Worm (Caenorhabditis elegans) whole organism, young adult: ENCODE data around the gene srx-17.

Experiments
- C17E4.6 ChIP-seq: fragments of 200-800 bp; sonication (Bioruptor generic); IDR thresholded peaks from 2 replicates; pipeline ENCODE4 v1.3.6; 2022; ENCODE audit warnings: missing genetic modification reagents, missing genetic modification characterization, missing compliant biosample characterization
- ceh-79 ChIP-seq: sonication (generic microtip); optimal IDR thresholded peaks from 2 replicates; lab custom pipeline; 2017; ENCODE audit warnings: mild to moderate bottlenecking, missing genetic modification characterization, missing compliant biosample characterization
- hlh-26 ChIP-seq: fragments of 200-800 bp; sonication (Bioruptor generic); conservative IDR thresholded peaks from 2 replicates; pipeline ENCODE4 v1.3.6; 2022; ENCODE audit warnings: missing genetic modification reagents, missing genetic modification characterization, missing compliant biosample characterization
- lsy-27 ChIP-seq: sonication (generic microtip); optimal IDR thresholded peaks from 2 replicates; lab custom pipeline; 2017; ENCODE audit warnings: missing genetic modification characterization, mild to moderate bottlenecking, missing compliant biosample characterization, antibody characterized with exemption, missing genotype, borderline replicate concordance; ENCODE audit not compliant: insufficient read depth
- nfya-1 ChIP-seq: sonication (generic microtip); optimal IDR thresholded peaks from 2 replicates; lab custom pipeline; 2017; ENCODE audit warnings: antibody characterized with exemption, missing compliant biosample characterization, missing genetic modification characterization, borderline replicate concordance; ENCODE audit not compliant: insufficient read depth
- rec-8 ChIP-seq, 2 experiments: sonication (generic microtip); optimal IDR thresholded peaks; 2 replicates each; lab custom pipeline; 2016; ENCODE audit warnings: mild to moderate bottlenecking in 2 of 2, missing genetic modification characterization in 2 of 2, missing genetic modification reagents in 2 of 2, missing genotype in 2 of 2, missing biosample characterization in 1 of 2, missing compliant biosample characterization in 1 of 2, moderate library complexity in 1 of 2
- snpc-1.3 ChIP-seq: sonication (generic microtip); optimal IDR thresholded peaks from 2 replicates; lab custom pipeline; 2017; ENCODE audit warnings: missing genetic modification characterization, mild to moderate bottlenecking, missing compliant biosample characterization, antibody characterized with exemption, moderate library complexity, missing genotype, missing genetic modification reagents; ENCODE audit not compliant: insufficient read depth
- somi-1 ChIP-seq: fragments of 200-800 bp; sonication (Bioruptor generic); optimal IDR thresholded peaks from 2 replicates; lab custom pipeline; 2018; ENCODE audit warnings: mild to moderate bottlenecking, missing genetic modification characterization, missing compliant biosample characterization
- unc-130 ChIP-seq: sonication (generic microtip); optimal IDR thresholded peaks from 2 replicates; lab custom pipeline; 2016; ENCODE audit warnings: missing genetic modification reagents, missing genetic modification characterization, missing compliant biosample characterization
- ztf-25 ChIP-seq: fragments of 200-800 bp; sonication (Bioruptor generic); IDR thresholded peaks from 2 replicates; pipeline ENCODE4 v1.3.6; 2022; ENCODE audit warnings: missing genetic modification reagents, missing genetic modification characterization, missing compliant biosample characterization

ce11 chrV:13873323-13873722, 32.3 kb downstream of the srx-17 start:
- no peak for TF ChIP-seq unc-130
- no peak for TF ChIP-seq ceh-79 (tag; lab: Kevin White, UChicago)
- no peak for TF ChIP-seq C17E4.6 (GFP tag; lab: Robert Waterston, UW)
- no peak for TF ChIP-seq ztf-25
- TF ChIP-seq nfya-1 (tag; lab: Kevin White, UChicago): no peak
- no peak for TF ChIP-seq lsy-27 (tag; lab: Kevin White, UChicago)
- TF ChIP-seq rec-8 (tag; optimal IDR thresholded peaks at IDR 0.05; lab: Kevin White, UChicago): no peak
- TF ChIP-seq hlh-26 (GFP tag; lab: Robert Waterston, UW): no peak
- no peak for TF ChIP-seq snpc-1.3 (tag; lab: Kevin White, UChicago)
- no peak for TF ChIP-seq somi-1 (GFP tag; lab: Kevin White, UChicago)
